Fruit fly (Drosophila melanogaster): ENCODE measurements around the gene Txl.

DNA sequence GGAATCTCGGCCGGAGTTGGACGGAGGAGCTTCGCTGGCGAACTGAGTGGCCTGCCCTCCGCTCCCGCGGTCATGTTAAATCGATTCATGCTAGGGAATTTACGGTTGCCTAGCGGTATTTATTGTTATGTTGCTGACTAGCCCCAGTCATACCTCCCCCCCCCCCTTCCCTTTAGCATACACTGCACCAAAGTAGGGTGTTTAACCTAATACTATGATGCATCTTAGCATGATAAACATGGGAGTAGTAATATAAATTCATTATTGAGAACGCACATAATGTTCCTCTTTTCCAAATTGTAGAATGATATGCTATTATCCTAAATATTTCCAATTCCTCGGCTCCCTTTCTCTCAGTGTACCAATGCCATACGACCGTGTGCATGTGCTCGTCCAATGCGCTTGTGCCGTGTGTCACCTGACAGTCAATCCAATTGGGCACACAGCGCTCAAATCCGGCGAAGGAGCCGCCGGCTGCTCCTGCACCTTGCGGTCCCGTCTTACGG, 30.9 kb downstream of the Txl start, which contains the start of gene Tektin-C:
- TF ChIP-seq CG8478 (optimal IDR thresholded peaks at IDR 0.05) (no peak), CTCF (optimal IDR thresholded peaks at IDR 0.05) (no peak)
